Fruit fly (Drosophila melanogaster) whole organism, embryonic: ENCODE data around the gene Mrgn1.

Experiments
- CG10321 ChIP-seq: fragments of 200-800 bp; sonication (Bioruptor generic); IDR thresholded peaks from 2 replicates; pipeline ENCODE4 v1.3.6; 2022; ENCODE audit warnings: missing biosample characterization, missing genetic modification characterization
- CG10959 ChIP-seq: fragments of 200-800 bp; sonication (Bioruptor generic); IDR thresholded peaks from 2 replicates; pipeline ENCODE4 v1.3.6; 2022; ENCODE audit warnings: missing biosample characterization, missing genetic modification characterization
- CG11456 ChIP-seq: fragments of 200-800 bp; sonication (Bioruptor generic); IDR thresholded peaks from 3 replicates; pipeline ENCODE4 v1.3.6; 2022; ENCODE audit warnings: missing biosample characterization, missing genetic modification characterization
- CG11504 ChIP-seq: fragments of 200-800 bp; sonication (Bioruptor generic); optimal IDR thresholded peaks from 3 replicates; lab custom pipeline; 2019; ENCODE audit warnings: missing biosample characterization, mild to moderate bottlenecking, missing genetic modification characterization, moderate library complexity
- CG11723 ChIP-seq: fragments of 200-800 bp; sonication (Bioruptor generic); optimal IDR thresholded peaks from 2 replicates; lab custom pipeline; 2017; ENCODE audit warnings: missing biosample characterization, mild to moderate bottlenecking, missing genetic modification characterization
- CG13296 ChIP-seq: fragments of 200-800 bp; sonication (Bioruptor generic); optimal IDR thresholded peaks from 3 replicates; lab custom pipeline; 2018; ENCODE audit warnings: missing biosample characterization, mild to moderate bottlenecking, missing genetic modification characterization
- CG14965 ChIP-seq: fragments of 200-800 bp; sonication (Bioruptor generic); optimal IDR thresholded peaks from 2 replicates; lab custom pipeline; 2016; ENCODE audit warnings: missing biosample characterization, missing genetic modification characterization, borderline replicate concordance
- CG15073 ChIP-seq: fragments of 200-800 bp; sonication (Bioruptor generic); optimal IDR thresholded peaks from 2 replicates; lab custom pipeline; 2016; ENCODE audit warnings: missing biosample characterization, missing genetic modification characterization
- CG17359 ChIP-seq: fragments of 200-800 bp; sonication (Bioruptor generic); optimal IDR thresholded peaks from 3 replicates; lab custom pipeline; 2018; ENCODE audit warnings: missing biosample characterization, mild to moderate bottlenecking, missing genetic modification characterization, moderate library complexity
- CG17829 ChIP-seq: fragments of 200-800 bp; optimal IDR thresholded peaks from 2 replicates; lab custom pipeline; 2019; ENCODE audit warnings: missing biosample characterization, mild to moderate bottlenecking, missing genetic modification characterization, moderate library complexity
- CG2129 ChIP-seq: fragments of 200-800 bp; sonication (Bioruptor generic); IDR thresholded peaks from 2 replicates; pipeline ENCODE4 v1.3.6; 2022; ENCODE audit warnings: missing biosample characterization, missing genetic modification characterization; ENCODE audit not compliant: partially characterized antibody
- CG31388 ChIP-seq: fragments of 200-800 bp; sonication (Bioruptor generic); optimal IDR thresholded peaks from 2 replicates; lab custom pipeline; 2016; ENCODE audit warnings: missing biosample characterization, missing genetic modification characterization
- CG3407 ChIP-seq: fragments of 200-800 bp; sonication (Bioruptor generic); optimal IDR thresholded peaks from 2 replicates; lab custom pipeline; 2018; ENCODE audit warnings: missing biosample characterization, mild to moderate bottlenecking, missing genetic modification characterization
- CG34376 ChIP-seq: fragments of 200-800 bp; sonication (Bioruptor generic); optimal IDR thresholded peaks from 2 replicates; lab custom pipeline; 2018; ENCODE audit warnings: missing biosample characterization, mild to moderate bottlenecking, missing genetic modification characterization
- CG3995 ChIP-seq: fragments of 200-800 bp; sonication (Bioruptor generic); optimal IDR thresholded peaks from 3 replicates; lab custom pipeline; 2016; ENCODE audit warnings: missing biosample characterization, missing genetic modification characterization
- CG5953 ChIP-seq: fragments of 200-800 bp; sonication (Bioruptor generic); IDR thresholded peaks from 2 replicates; pipeline ENCODE4 v1.3.6; 2022; ENCODE audit warnings: missing biosample characterization, missing genetic modification characterization
- CG6254 ChIP-seq: fragments of 200-800 bp; sonication (Bioruptor generic); optimal IDR thresholded peaks from 3 replicates; lab custom pipeline; 2017; ENCODE audit warnings: mild to moderate bottlenecking, missing biosample characterization, missing genetic modification reagents, missing genetic modification characterization
- CG6654 ChIP-seq: fragments of 200-800 bp; sonication (Bioruptor generic); optimal IDR thresholded peaks from 2 replicates; lab custom pipeline; 2017; ENCODE audit warnings: missing biosample characterization, mild to moderate bottlenecking, missing genetic modification characterization
- CG6813 ChIP-seq: fragments of 200-800 bp; sonication (Bioruptor generic); optimal IDR thresholded peaks from 2 replicates; lab custom pipeline; 2017; ENCODE audit warnings: missing biosample characterization, missing genetic modification characterization, mild to moderate bottlenecking, moderate library complexity, missing genetic modification reagents
- CG7357 ChIP-seq: fragments of 200-800 bp; sonication (Bioruptor generic); IDR thresholded peaks from 3 replicates; pipeline ENCODE4 v1.3.6; 2022; ENCODE audit warnings: missing biosample characterization, missing genetic modification characterization
- CG8281 ChIP-seq: fragments of 200-800 bp; sonication (Bioruptor generic); optimal IDR thresholded peaks from 2 replicates; lab custom pipeline; 2018; ENCODE audit warnings: missing biosample characterization, mild to moderate bottlenecking, missing genetic modification characterization, moderate library complexity
- CG8478 ChIP-seq: fragments of >200 bp; optimal IDR thresholded peaks from 2 replicates; lab custom pipeline; 2018
- Chrac-16 ChIP-seq: fragments of 200-800 bp; sonication (Bioruptor generic); optimal IDR thresholded peaks from 3 replicates; lab custom pipeline; 2016; ENCODE audit warnings: missing biosample characterization, missing genetic modification characterization
- D19B ChIP-seq: fragments of 200-800 bp; sonication (Bioruptor generic); optimal IDR thresholded peaks from 2 replicates; lab custom pipeline; 2017; ENCODE audit warnings: missing biosample characterization, mild to moderate bottlenecking, missing genetic modification characterization
- Eip74EF ChIP-seq, 2 experiments: fragments of 200-800 bp in 1 of 2; fragments of >200 bp in 1 of 2; sonication (Bioruptor generic) in 1 of 2; optimal IDR thresholded peaks; 2 replicates each; lab custom pipeline; 2017 to 2019; ENCODE audit warnings: missing biosample characterization in 2 of 2, missing genetic modification characterization in 2 of 2, mild to moderate bottlenecking in 1 of 2, moderate library complexity in 1 of 2
- Ets97D ChIP-seq: fragments of 200-800 bp; sonication (Bioruptor generic); optimal IDR thresholded peaks from 3 replicates; lab custom pipeline; 2016; ENCODE audit warnings: missing biosample characterization, missing genetic modification characterization
- Fer1 ChIP-seq: fragments of 200-800 bp; sonication (Bioruptor generic); optimal IDR thresholded peaks from 2 replicates; lab custom pipeline; 2017; ENCODE audit warnings: missing biosample characterization, mild to moderate bottlenecking, missing genetic modification characterization
- HmgD ChIP-seq: fragments of 200-800 bp; sonication (Bioruptor generic); optimal IDR thresholded peaks from 3 replicates; lab custom pipeline; 2016; ENCODE audit warnings: missing biosample characterization, missing genetic modification characterization
- Hr51 ChIP-seq, 2 experiments: fragments of 200-800 bp; sonication (Bioruptor generic); optimal IDR thresholded peaks; 2 replicates in 1 of 2; 3 replicates in 1 of 2; lab custom pipeline; 2016 to 2018; ENCODE audit warnings: missing biosample characterization in 2 of 2, missing genetic modification characterization in 2 of 2, mild to moderate bottlenecking in 1 of 2, moderate library complexity in 1 of 2
- MTF-1 ChIP-seq: fragments of 200-800 bp; sonication (Bioruptor generic); optimal IDR thresholded peaks from 2 replicates; lab custom pipeline; 2018; ENCODE audit warnings: missing biosample characterization, mild to moderate bottlenecking, missing genetic modification characterization, borderline replicate concordance
- NFAT ChIP-seq: fragments of 200-800 bp; sonication (Bioruptor generic); IDR thresholded peaks from 2 replicates; pipeline ENCODE4 v1.3.6; 2022; ENCODE audit warnings: missing biosample characterization, missing genetic modification characterization
- NfI ChIP-seq: fragments of 200-800 bp; sonication (Bioruptor generic); optimal IDR thresholded peaks from 3 replicates; lab custom pipeline; 2018; ENCODE audit warnings: missing biosample characterization, mild to moderate bottlenecking, missing genetic modification characterization, moderate library complexity
- Ptx1 ChIP-seq: fragments of 200-800 bp; sonication (Bioruptor generic); IDR thresholded peaks from 2 replicates; pipeline ENCODE4 v1.3.6; 2022; ENCODE audit warnings: missing biosample characterization, missing genetic modification characterization
- Side ChIP-seq: fragments of 200-800 bp; sonication (Bioruptor generic); optimal IDR thresholded peaks from 2 replicates; lab custom pipeline; 2016; ENCODE audit warnings: missing biosample characterization, missing genetic modification characterization
- TFAM ChIP-seq: fragments of 200-800 bp; sonication (Bioruptor generic); optimal IDR thresholded peaks from 2 replicates; lab custom pipeline; 2017; ENCODE audit warnings: missing biosample characterization, missing genetic modification characterization, inconsistent platforms
- ab ChIP-seq: fragments of 200-800 bp; sonication (Bioruptor generic); optimal IDR thresholded peaks from 2 replicates; lab custom pipeline; 2016; ENCODE audit warnings: missing biosample characterization, missing genetic modification characterization
- amos ChIP-seq: fragments of 200-800 bp; sonication (Bioruptor generic); IDR thresholded peaks from 2 replicates; pipeline ENCODE4 v1.3.6; 2022; ENCODE audit warnings: missing biosample characterization, missing genetic modification characterization; ENCODE audit not compliant: partially characterized antibody
- cad ChIP-seq: fragments of >200 bp; optimal IDR thresholded peaks from 2 replicates; lab custom pipeline; 2017; ENCODE audit warnings: missing biosample characterization, missing genetic modification characterization
- dan ChIP-seq: fragments of 200-800 bp; sonication (Bioruptor generic); IDR thresholded peaks from 2 replicates; pipeline ENCODE4 v1.3.6; 2022; ENCODE audit warnings: missing biosample characterization, missing genetic modification characterization
- eve ChIP-seq, 2 experiments: fragments of >200 bp; optimal IDR thresholded peaks; 2 replicates each; lab custom pipeline; 2017; ENCODE audit warnings: missing biosample characterization in 2 of 2, missing genetic modification characterization in 2 of 2
- fru ChIP-seq: fragments of >200 bp; optimal IDR thresholded peaks from 2 replicates; lab custom pipeline; 2017
- gcm ChIP-seq: fragments of 200-800 bp; sonication (Bioruptor generic); optimal IDR thresholded peaks from 2 replicates; lab custom pipeline; 2019; ENCODE audit warnings: missing biosample characterization, mild to moderate bottlenecking, missing genetic modification characterization, moderate library complexity
- hb ChIP-seq: fragments of 200-800 bp; sonication (Bioruptor generic); IDR thresholded peaks from 3 replicates; pipeline ENCODE4 v1.3.6; 2022; ENCODE audit warnings: missing biosample characterization, missing genetic modification characterization; ENCODE audit not compliant: partially characterized antibody
- ind ChIP-seq: fragments of 200-800 bp; sonication (Bioruptor generic); optimal IDR thresholded peaks from 3 replicates; lab custom pipeline; 2016; ENCODE audit warnings: missing biosample characterization, missing genetic modification characterization
- insv ChIP-seq, 2 experiments: fragments of 200-800 bp; sonication (Bioruptor generic); optimal IDR thresholded peaks; 3 replicates each; lab custom pipeline; 2016 to 2018; ENCODE audit warnings: missing biosample characterization in 2 of 2, missing genetic modification characterization in 2 of 2
- repo ChIP-seq: fragments of 200-800 bp; sonication (Bioruptor generic); optimal IDR thresholded peaks from 2 replicates; lab custom pipeline; 2016; ENCODE audit warnings: missing biosample characterization, missing genetic modification characterization
- scrt ChIP-seq: fragments of 200-800 bp; sonication (Bioruptor generic); optimal IDR thresholded peaks from 2 replicates; lab custom pipeline; 2018; ENCODE audit warnings: missing biosample characterization, mild to moderate bottlenecking, missing genetic modification characterization, moderate library complexity
- sens-2 ChIP-seq: fragments of 200-800 bp; sonication (Bioruptor generic); IDR thresholded peaks from 2 replicates; pipeline ENCODE4 v1.3.6; 2022; ENCODE audit warnings: missing biosample characterization, missing genetic modification characterization
- sr ChIP-seq: fragments of 200-800 bp; sonication (Bioruptor generic); IDR thresholded peaks from 3 replicates; pipeline ENCODE4 v1.3.6; 2022; ENCODE audit warnings: missing biosample characterization, missing genetic modification characterization
- tap ChIP-seq: fragments of 200-800 bp; optimal IDR thresholded peaks from 3 replicates; lab custom pipeline; 2019; ENCODE audit warnings: missing biosample characterization, mild to moderate bottlenecking, missing genetic modification characterization, moderate library complexity
- tgo ChIP-seq: fragments of 200-800 bp; sonication (Bioruptor generic); IDR thresholded peaks from 3 replicates; pipeline ENCODE4 v1.3.6; 2022; ENCODE audit warnings: missing biosample characterization, missing genetic modification characterization

Gene Mrgn1

dm6 chrX:13740062-13740461 is 18.3 kb upstream of the Mrgn1 start (continued):
- peak; percentile 82 for TF ChIP-seq CG17359 (tag; lab: Kevin White, UChicago)
- TF ChIP-seq CG7357 (GFP tag; lab: Robert Waterston, UW), result 0 out of 3 replicates have a peak, but pooled peaks have one; percentile 46
- no peak for TF ChIP-seq CG10321
- peak; percentile 82 for TF ChIP-seq CG13296 (GFP tag; lab: Kevin White, UChicago)
- peak; percentile 11 for TF ChIP-seq CG6654
- TF ChIP-seq CG11723 (GFP tag; lab: Kevin White, UChicago), result peak; percentile 34
- peak; percentile 59; the same call in 1 of the 3 replicates for TF ChIP-seq sr (GFP tag; lab: Robert Waterston, UW)
- TF ChIP-seq CG15073 (GFP tag; lab: Kevin White, UChicago), result no peak
- no peak for TF ChIP-seq TFAM (GFP tag; lab: Kevin White, UChicago)
- peak; percentile 83 for TF ChIP-seq CG6813 (GFP tag; lab: Kevin White, UChicago)
- no peak for TF ChIP-seq cad (GFP tag; lab: Kevin White, UChicago)
- TF ChIP-seq Ets97D (GFP tag; lab: Kevin White, UChicago), result no peak
- peak in 1 of 2 experiments; percentile 12 for TF ChIP-seq Eip74EF (GFP tag; optimal IDR thresholded peaks at IDR 0.05; lab: Kevin White, UChicago)
- no peak for TF ChIP-seq insv (GFP tag; optimal IDR thresholded peaks at IDR 0.05; lab: Kevin White, UChicago)
- peak; percentile 26 for TF ChIP-seq CG3407 (GFP tag; lab: Kevin White, UChicago)
- no peak for TF ChIP-seq CG8478 (lab: Kevin White, UChicago)
- peak; percentile 16 for TF ChIP-seq CG8281 (tag; lab: Kevin White, UChicago)
- TF ChIP-seq HmgD, result peak; percentile 80
- TF ChIP-seq NFAT (GFP tag; lab: Robert Waterston, UW), result peak; percentile 93
- peak; percentile 84 for TF ChIP-seq NfI (GFP tag; lab: Kevin White, UChicago)
- TF ChIP-seq CG31388 (GFP tag; lab: Kevin White, UChicago), result no peak
- peak; percentile 43 for TF ChIP-seq CG6254 (GFP tag; lab: Kevin White, UChicago)
- TF ChIP-seq CG11456 (GFP tag; lab: Robert Waterston, UW), result peak; percentile 95
- TF ChIP-seq scrt (GFP tag; lab: Kevin White, UChicago), result peak; percentile 40
- peak; percentile 80 for TF ChIP-seq Fer1 (GFP tag; lab: Kevin White, UChicago)
- TF ChIP-seq tap, result peak; percentile 67
- TF ChIP-seq CG34376 (GFP tag; lab: Kevin White, UChicago), result peak; percentile 58
- TF ChIP-seq Hr51 (GFP tag; optimal IDR thresholded peaks at IDR 0.05; lab: Kevin White, UChicago), result peak; percentile 62 to 72
- TF ChIP-seq amos (GFP tag; lab: Robert Waterston, UW), result no peak
- TF ChIP-seq repo, result peak; percentile 69
- no peak for TF ChIP-seq hb (GFP tag; lab: Robert Waterston, UW)
- TF ChIP-seq CG3995 (GFP tag; lab: Kevin White, UChicago), result peak; percentile 36
- peak; percentile 79 for TF ChIP-seq tgo (GFP tag; lab: Robert Waterston, UW)
- TF ChIP-seq Chrac-16 (GFP tag; lab: Kevin White, UChicago), result peak; percentile 75
- TF ChIP-seq CG10959 (GFP tag; lab: Robert Waterston, UW), result peak; percentile 61; the same call in 1 of the 2 replicates
- peak; percentile 47 for TF ChIP-seq gcm (GFP tag; lab: Kevin White, UChicago)
- no peak for TF ChIP-seq eve (GFP tag; optimal IDR thresholded peaks at IDR 0.05; lab: Kevin White, UChicago)
- peak; percentile 75 for TF ChIP-seq MTF-1
- peak; percentile 78 for TF ChIP-seq CG5953 (GFP tag; lab: Robert Waterston, UW)
- no peak for TF ChIP-seq fru (lab: Kevin White, UChicago)
- peak; percentile 86 for TF ChIP-seq ind (GFP tag; lab: Kevin White, UChicago)
- peak; percentile 80 for TF ChIP-seq Side
- TF ChIP-seq CG11504 (tag; lab: Kevin White, UChicago), result peak; percentile 80
- no peak for TF ChIP-seq CG14965
- peak; percentile 75 for TF ChIP-seq ab (GFP tag; lab: Kevin White, UChicago)
- peak; percentile 86 for TF ChIP-seq Ptx1 (GFP tag; lab: Robert Waterston, UW)
- TF ChIP-seq D19B (GFP tag; lab: Kevin White, UChicago), result peak; percentile 52
- peak; percentile 71 for TF ChIP-seq CG17829 (tag; lab: Kevin White, UChicago)
- no peak for TF ChIP-seq CG2129 (GFP tag; lab: Robert Waterston, UW)
- TF ChIP-seq sens-2, result peak; percentile 55; the same call in 1 of the 2 replicates
- TF ChIP-seq dan, result no peak
